Worm (Caenorhabditis elegans): ENCODE data around the gene txt-5.

txt-5 gene

DNA sequence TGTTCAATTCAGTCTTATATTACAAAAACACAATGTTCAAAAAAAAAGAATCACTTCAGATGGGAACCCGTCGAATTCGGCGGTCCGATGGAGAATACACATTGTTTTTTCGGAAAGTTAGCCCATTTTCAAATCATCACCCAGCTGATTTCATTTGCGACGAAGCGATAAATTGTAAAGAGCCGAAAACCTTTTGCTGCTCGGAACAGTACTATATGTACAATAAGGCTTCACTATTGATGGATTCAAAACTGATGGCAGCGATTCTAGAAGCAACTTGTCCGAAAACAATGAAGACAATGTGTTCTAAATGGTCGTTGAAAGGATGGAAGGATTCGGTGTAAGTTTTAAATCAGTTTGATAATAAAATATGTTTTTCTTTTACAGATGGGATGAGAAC, 21.0 kb upstream of the txt-5 start, which contains the start of gene C37C3.1:
Gene C37C3.1, plus strand, starts transcription at position 33 of the 400 bp plus-strand sequence.
- TF ChIP-seq sma-3 (GFP tag; optimal IDR thresholded peaks at IDR 0.05), result peak; percentile 37
- peak; percentile 3 for TF ChIP-seq nhr-25 (tag; optimal IDR thresholded peaks at IDR 0.05)
- TF ChIP-seq lin-13 (GFP tag; optimal IDR thresholded peaks at IDR 0.05), result no peak
- peak; percentile 40 for TF ChIP-seq nhr-21 (tag; optimal IDR thresholded peaks at IDR 0.05)
- TF ChIP-seq elt-3 (tag; optimal IDR thresholded peaks at IDR 0.05), result no peak
- TF ChIP-seq crh-2 (tag; optimal IDR thresholded peaks at IDR 0.05), result peak; percentile 23
- TF ChIP-seq blmp-1 (tag; optimal IDR thresholded peaks at IDR 0.05; ENCODE audit: insufficient read depth), result no peak
- no peak for TF ChIP-seq zag-1 (tag; optimal IDR thresholded peaks at IDR 0.05)
- peak; percentile 8 for TF ChIP-seq ama-1 (optimal IDR thresholded peaks at IDR 0.05)
- TF ChIP-seq sma-9 (GFP tag; optimal IDR thresholded peaks at IDR 0.05), result peak; percentile 5
- no peak for TF ChIP-seq sma-9 (tag; optimal IDR thresholded peaks at IDR 0.05)
- TF ChIP-seq R02D3.7 (tag; optimal IDR thresholded peaks at IDR 0.05), result no peak

DNA sequence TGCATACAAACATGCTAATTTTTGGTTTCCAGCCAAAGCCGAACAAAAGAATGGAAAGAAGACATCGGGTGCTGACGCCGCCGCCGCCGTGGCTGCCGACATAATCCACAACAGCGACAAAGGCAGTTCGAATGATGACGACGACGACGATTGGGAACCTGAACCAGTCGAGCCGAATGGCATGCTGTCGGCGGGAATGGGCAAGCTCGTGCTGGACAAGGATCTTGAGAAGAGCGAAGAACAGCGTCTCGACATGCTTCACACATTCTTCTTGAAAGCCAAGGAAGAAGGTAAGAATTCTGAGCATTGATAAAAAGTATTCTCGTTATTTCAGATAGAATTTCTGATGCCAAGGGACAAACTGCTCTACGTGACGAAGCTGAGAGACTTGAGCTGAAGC, 19.7 kb upstream of the txt-5 start:
- TF ChIP-seq peb-1 (tag; optimal IDR thresholded peaks at IDR 0.05) (no peak), R02D3.7 (tag; optimal IDR thresholded peaks at IDR 0.05) (no peak)

- no peak for TF ChIP-seq ztf-11 (tag; optimal IDR thresholded peaks at IDR 0.05)
- no peak for TF ChIP-seq mbf-1 (tag; optimal IDR thresholded peaks at IDR 0.05)
- TF ChIP-seq lsy-2 (tag; optimal IDR thresholded peaks at IDR 0.05), result no peak
- TF ChIP-seq unc-55 (GFP tag; optimal IDR thresholded peaks at IDR 0.05), result no peak
- TF ChIP-seq R02D3.7 (tag; optimal IDR thresholded peaks at IDR 0.05), result no peak
- TF ChIP-seq zag-1 (tag; optimal IDR thresholded peaks at IDR 0.05), result no peak
- peak; percentile 37 for TF ChIP-seq Y55F3AM.14 (GFP tag; optimal IDR thresholded peaks at IDR 0.05)
- peak; percentile 5 for TF ChIP-seq ama-1 (optimal IDR thresholded peaks at IDR 0.05)
- no peak for TF ChIP-seq egl-27 (tag; optimal IDR thresholded peaks at IDR 0.05)
- no peak for TF ChIP-seq nhr-11 (tag; optimal IDR thresholded peaks at IDR 0.05)
- TF ChIP-seq aly-2 (tag; optimal IDR thresholded peaks at IDR 0.05), result no peak
- no peak for TF ChIP-seq nhr-21 (tag; optimal IDR thresholded peaks at IDR 0.05)
- no peak for TF ChIP-seq snpc-4 (tag; optimal IDR thresholded peaks at IDR 0.05)
- no peak for TF ChIP-seq nhr-129 (tag; optimal IDR thresholded peaks at IDR 0.05)
- no peak for TF ChIP-seq ceh-82 (tag; optimal IDR thresholded peaks at IDR 0.05)
- TF ChIP-seq blmp-1 (tag; optimal IDR thresholded peaks at IDR 0.05; ENCODE audit: insufficient read depth), result no peak
- TF ChIP-seq gmeb-1 (tag; optimal IDR thresholded peaks at IDR 0.05), result no peak
Measured at ce11 chrV:7855382-7855994, 18.6 kb upstream of the txt-5 start, which contains the start of gene C37C3.2. Gene C37C3.2 (plus strand): TSS chrV:7855944.

DNA sequence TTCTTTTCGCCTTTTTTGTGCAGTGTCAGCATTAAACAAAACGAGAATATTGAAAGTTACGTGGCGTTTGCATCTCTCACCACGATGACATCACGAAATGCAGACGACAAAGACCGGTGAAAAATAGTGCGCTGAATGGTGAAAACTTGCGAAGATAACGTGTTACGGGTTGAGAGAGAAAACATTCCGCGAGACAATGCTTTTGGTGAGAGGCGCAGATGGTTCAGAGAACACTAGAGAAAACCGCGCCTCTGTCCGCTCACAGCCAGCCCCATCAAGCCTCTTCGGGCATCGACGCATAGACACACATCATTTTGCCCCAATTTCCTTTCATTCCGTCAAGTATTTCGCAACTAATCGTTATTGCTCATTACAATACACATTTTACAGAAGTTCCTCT, 17.7 kb upstream of the txt-5 start, which contains the start of the genes C37C3.9 and C37C3.18:
Gene C37C3.9, minus strand, starts transcription at position 98 of the 400 bp plus-strand sequence.
Gene C37C3.18, plus strand, starts transcription at position 391 of the 400 bp plus-strand sequence.
- TF ChIP-seq lin-13 (GFP tag; optimal IDR thresholded peaks at IDR 0.05) (peak; percentile 66), dmd-4 (tag; optimal IDR thresholded peaks at IDR 0.05) (no peak), unc-55 (GFP tag; optimal IDR thresholded peaks at IDR 0.05) (peak; percentile 81), ama-1 (optimal IDR thresholded peaks at IDR 0.05) (peak; percentile 29), unc-39 (tag; optimal IDR thresholded peaks at IDR 0.05) (no peak), nhr-10 (tag; optimal IDR thresholded peaks at IDR 0.05) (no peak), C34F6.9 (tag; optimal IDR thresholded peaks at IDR 0.05) (peak; percentile 86), elt-3 (tag; optimal IDR thresholded peaks at IDR 0.05) (no peak), elt-1 (tag; optimal IDR thresholded peaks at IDR 0.05) (no peak), aly-2 (tag; optimal IDR thresholded peaks at IDR 0.05) (no peak), Y55F3AM.14 (GFP tag; optimal IDR thresholded peaks at IDR 0.05) (no peak), sem-4 (tag; optimal IDR thresholded peaks at IDR 0.05) (peak; percentile 45), F13H6.1 (tag; optimal IDR thresholded peaks at IDR 0.05) (peak; percentile 79), nhr-12 (tag; optimal IDR thresholded peaks at IDR 0.05) (no peak), nhr-129 (tag; optimal IDR thresholded peaks at IDR 0.05) (peak; percentile 92), skn-1 (tag; optimal IDR thresholded peaks at IDR 0.05) (peak; percentile 80), unc-62 (GFP tag; optimal IDR thresholded peaks at IDR 0.05) (no peak), nhr-21 (tag; optimal IDR thresholded peaks at IDR 0.05) (peak; percentile 79), gmeb-1 (tag; optimal IDR thresholded peaks at IDR 0.05) (peak; percentile 74), lsy-2 (tag; optimal IDR thresholded peaks at IDR 0.05) (peak; percentile 0 to 83), zag-1 (tag; optimal IDR thresholded peaks at IDR 0.05) (no peak), ceh-82 (tag; optimal IDR thresholded peaks at IDR 0.05) (no peak), sma-3 (GFP tag; optimal IDR thresholded peaks at IDR 0.05) (peak; percentile 63), R02D3.7 (tag; optimal IDR thresholded peaks at IDR 0.05) (no peak), alr-1 (tag; optimal IDR thresholded peaks at IDR 0.05) (no peak), ztf-1 (GFP tag; conservative IDR thresholded peaks at IDR 0.05) (no peak), ceh-16 (tag; optimal IDR thresholded peaks at IDR 0.05) (no peak), lin-11 (tag; optimal IDR thresholded peaks at IDR 0.05) (peak; percentile 95), mab-5 (tag; optimal IDR thresholded peaks at IDR 0.05) (no peak), crh-2 (tag; optimal IDR thresholded peaks at IDR 0.05) (peak; percentile 99), ztf-4 (tag; optimal IDR thresholded peaks at IDR 0.05) (peak; percentile 31), egl-27 (tag; optimal IDR thresholded peaks at IDR 0.05) (peak; percentile 71), fos-1 (tag; optimal IDR thresholded peaks at IDR 0.05) (peak; percentile 85), blmp-1 (tag; optimal IDR thresholded peaks at IDR 0.05; ENCODE audit: insufficient read depth) (peak; percentile 65), lin-39 (tag; optimal IDR thresholded peaks at IDR 0.05) (no peak), ztf-11 (tag; optimal IDR thresholded peaks at IDR 0.05) (no peak), mdl-1 (tag; optimal IDR thresholded peaks at IDR 0.05) (peak in 1 of 2 experiments; percentile 58), peb-1 (tag; optimal IDR thresholded peaks at IDR 0.05) (no peak)

Data from whole organism, L2 larva.